Worm (Caenorhabditis elegans) whole organism, L4/young adult: ENCODE measurements around the gene adt-2.

Experiments used
- W03F9.2 ChIP-seq: fragments of 150-350 bp; optimal IDR thresholded peaks from 2 replicates; lab custom pipeline; 2014; ENCODE audit warnings: missing biosample characterization, missing genetic modification characterization
- dao-5 ChIP-seq: sonication (generic microtip); optimal IDR thresholded peaks from 2 replicates; lab custom pipeline; 2016; ENCODE audit warnings: missing genotype, missing genetic modification characterization, moderate library complexity, missing compliant biosample characterization
- him-1 ChIP-seq: sonication (generic microtip); optimal IDR thresholded peaks from 2 replicates; lab custom pipeline; 2016; ENCODE audit warnings: missing genotype, missing genetic modification reagents, missing genetic modification characterization, missing compliant biosample characterization

Gene adt-2

DNA sequence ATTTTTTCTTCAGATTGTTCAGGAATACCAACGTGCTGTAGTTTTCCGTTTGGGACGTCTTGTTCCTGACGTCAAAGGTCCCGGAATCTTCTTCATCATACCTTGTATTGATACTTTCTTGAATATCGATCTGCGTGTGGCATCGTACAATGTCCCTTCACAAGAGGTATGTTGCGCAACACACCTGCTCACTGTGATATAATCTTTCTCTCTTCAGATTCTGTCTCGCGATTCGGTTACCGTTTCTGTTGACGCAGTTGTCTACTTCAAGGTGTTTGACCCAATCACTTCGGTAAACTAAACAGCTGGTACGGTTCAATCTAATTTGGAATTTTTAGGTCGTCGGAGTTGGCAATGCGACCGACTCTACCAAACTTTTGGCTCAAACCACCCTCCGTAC is 22.6 kb upstream of the adt-2 start:
- TF ChIP-seq him-1 = no peak
- no peak for TF ChIP-seq W03F9.2 (tag; lab: Kevin White, UChicago)
- no peak for TF ChIP-seq dao-5 (tag; lab: Kevin White, UChicago)

DNA sequence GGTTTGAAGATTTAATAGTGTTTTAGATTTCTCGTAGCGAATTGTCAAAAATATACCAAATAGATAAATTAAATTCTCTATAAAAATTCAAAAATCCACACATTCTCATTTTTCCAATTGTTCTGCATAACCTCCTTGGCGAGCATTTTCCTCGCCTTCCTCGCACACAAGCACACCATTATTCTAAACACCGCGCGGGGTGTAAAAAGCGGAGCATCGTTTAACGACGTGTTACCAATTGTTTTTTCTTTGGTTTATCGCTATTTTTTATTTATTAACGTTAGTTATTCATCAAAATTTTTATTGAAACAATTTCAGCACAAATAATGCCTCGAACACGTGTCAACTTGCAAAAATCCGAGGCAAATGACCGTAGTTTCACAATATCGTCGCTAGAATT is 21.0 kb upstream of the adt-2 start, which contains the start of gene vps-52:
TSS of gene vps-52 (plus strand) at position 319 of the 400 bp plus-strand sequence.
- TF ChIP-seq dao-5 (tag; lab: Kevin White, UChicago) (no peak), him-1 (no peak), W03F9.2 (tag; lab: Kevin White, UChicago) (no peak)

DNA sequence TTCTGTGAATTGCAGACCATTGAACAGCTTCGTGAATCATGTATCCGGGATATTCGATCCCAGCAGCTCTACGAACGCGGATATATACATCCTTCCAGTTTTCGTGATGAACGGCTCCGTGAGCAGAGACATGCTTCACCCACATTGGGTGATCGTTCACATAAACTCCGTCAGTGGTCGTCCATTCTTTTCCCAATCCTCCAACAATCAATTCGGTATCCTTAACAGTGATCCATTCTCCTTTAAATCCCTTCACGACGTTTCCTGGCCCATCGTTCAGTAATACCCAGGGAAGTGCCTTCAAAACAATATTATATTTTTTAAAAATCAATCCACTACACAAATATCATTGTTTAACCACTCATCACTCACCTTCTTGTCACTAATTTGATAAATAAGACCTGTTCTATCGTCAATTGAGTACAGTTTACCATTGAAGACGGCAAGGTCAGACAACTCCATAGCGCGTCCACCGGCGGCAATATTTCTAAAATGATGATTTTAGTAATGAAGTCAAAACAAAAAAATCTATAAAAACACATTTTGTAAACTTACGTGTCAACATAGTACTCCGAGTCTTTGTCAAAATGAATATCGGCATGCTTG is 17.2 kb upstream of the adt-2 start:
- TF ChIP-seq W03F9.2 (tag; lab: Kevin White, UChicago) (no peak), him-1 (no peak), dao-5 (tag; lab: Kevin White, UChicago) (no peak)

DNA sequence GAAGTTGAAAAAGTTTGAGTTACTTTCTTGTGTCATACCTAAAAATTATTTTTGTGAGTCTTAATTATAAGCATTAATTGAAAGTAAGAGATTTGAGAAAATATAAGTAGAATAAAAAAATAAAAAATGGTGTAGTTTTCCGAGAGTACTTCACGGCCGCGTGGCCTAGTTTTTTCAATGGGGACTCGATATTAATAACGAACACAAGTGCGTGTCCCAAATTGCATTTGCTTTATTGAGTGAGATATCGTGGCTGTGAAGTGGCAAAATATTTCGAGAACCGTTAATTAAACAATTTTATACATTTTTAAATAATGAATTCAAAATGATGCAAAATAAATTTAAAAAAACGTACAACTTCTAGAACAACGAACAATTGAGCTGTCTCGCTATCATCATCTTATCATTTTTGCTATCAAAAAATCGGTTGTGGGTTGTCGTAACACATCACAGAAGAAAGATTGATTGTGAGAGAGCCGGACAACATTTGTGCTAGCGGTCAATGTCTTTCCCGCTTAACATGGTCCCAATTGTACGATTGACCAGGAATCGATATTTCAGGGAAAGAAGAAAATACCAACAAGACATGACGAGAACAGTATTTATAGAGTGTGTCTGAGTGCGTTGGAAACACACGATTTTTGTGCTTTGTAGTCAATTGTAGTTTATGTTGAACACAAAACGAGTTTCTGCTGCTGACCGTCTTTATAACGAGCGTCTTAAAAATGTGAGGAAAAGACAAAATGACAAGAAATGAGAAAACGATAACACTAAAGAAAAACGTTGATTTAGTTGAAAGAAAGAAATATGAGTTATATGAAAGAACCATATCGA is 16.1 kb upstream of the adt-2 start, which contains the start of gene apy-1:
TSS of gene apy-1 (minus strand) at position 38 of the 834 bp plus-strand sequence.
- TF ChIP-seq W03F9.2 (tag; lab: Kevin White, UChicago) = no peak

DNA sequence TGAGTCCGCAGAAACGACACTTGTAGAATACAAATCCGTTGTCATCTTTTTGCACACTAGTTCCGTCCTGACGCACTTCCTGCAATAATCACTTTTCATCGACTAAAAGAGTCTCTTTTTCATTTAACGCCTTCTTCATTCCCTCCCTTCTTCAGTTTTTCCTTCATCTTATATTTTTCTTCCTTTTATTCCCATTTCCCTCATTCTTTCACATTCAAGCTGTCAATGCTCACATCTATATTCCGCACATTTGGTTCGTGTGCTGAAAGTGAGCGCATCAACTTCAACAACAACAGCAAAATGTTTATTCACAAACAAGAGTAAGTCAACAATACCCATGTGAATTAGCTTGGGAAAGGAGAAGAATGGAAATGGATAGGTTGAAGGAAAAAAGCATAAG is 14.0 kb upstream of the adt-2 start, which contains the start of gene pcyt-1:
TSS of gene pcyt-1 (plus strand) at position 301 of the 400 bp plus-strand sequence.
- TF ChIP-seq W03F9.2 (tag; lab: Kevin White, UChicago) (no peak), him-1 (no peak), dao-5 (tag; lab: Kevin White, UChicago) (no peak)

DNA sequence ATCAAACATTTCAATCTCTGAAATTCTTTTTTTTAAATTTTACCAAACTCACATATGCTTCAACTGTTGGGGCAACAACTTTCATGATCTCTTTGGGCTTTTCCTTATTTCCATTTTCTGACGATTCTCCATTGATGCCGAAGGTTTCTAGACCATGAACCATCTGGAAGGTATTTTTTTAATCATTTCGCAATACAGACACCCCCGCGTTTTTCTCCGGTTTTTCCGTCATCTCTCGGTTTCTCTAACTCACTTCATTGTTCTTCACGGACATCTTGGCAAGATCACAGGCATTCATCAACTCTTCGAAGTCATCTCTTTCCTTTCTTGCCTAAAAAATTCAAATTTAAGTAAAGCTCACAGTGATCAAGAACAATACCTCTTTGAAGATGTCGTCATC is 12.8 kb upstream of the adt-2 start:
- TF ChIP-seq W03F9.2 (tag; lab: Kevin White, UChicago) = no peak
- TF ChIP-seq him-1 = no peak
- no peak for TF ChIP-seq dao-5 (tag; lab: Kevin White, UChicago)

DNA sequence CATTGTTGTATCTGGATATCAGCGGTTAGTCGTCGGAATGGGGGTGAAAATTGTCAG is 12.6 kb upstream of the adt-2 start, which contains the start of the genes unc-98 and F08C6.18:
TSS of gene unc-98 (minus strand) at position 48 of the 57 bp plus-strand sequence.
TSS of gene F08C6.18 (minus strand) at position 57 of the 57 bp plus-strand sequence.
- no peak for TF ChIP-seq dao-5 (tag; lab: Kevin White, UChicago)
- TF ChIP-seq W03F9.2 (tag; lab: Kevin White, UChicago) = no peak
- TF ChIP-seq him-1 = no peak

DNA sequence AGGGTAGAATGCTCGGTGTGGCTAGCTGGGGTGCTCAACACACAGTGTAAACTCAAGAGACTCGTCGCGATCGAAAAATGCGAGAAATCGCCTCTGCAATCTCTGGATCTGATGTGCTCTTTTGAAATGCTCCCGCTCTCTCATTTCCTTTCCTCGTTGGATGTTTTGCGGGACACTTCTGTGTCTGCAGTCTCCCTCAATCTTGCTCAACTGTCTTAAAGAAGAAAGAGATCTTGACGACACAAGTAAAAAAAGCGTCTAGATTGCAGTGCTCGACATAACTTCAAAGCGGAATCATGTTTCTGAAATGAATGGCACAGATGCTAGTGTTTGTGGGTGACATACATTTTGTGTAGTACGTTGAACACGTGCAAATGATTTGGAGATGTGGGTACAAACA is 12.4 kb upstream of the adt-2 start:
- TF ChIP-seq W03F9.2 (tag; lab: Kevin White, UChicago) (no peak), him-1 (no peak), dao-5 (tag; lab: Kevin White, UChicago) (no peak)

DNA sequence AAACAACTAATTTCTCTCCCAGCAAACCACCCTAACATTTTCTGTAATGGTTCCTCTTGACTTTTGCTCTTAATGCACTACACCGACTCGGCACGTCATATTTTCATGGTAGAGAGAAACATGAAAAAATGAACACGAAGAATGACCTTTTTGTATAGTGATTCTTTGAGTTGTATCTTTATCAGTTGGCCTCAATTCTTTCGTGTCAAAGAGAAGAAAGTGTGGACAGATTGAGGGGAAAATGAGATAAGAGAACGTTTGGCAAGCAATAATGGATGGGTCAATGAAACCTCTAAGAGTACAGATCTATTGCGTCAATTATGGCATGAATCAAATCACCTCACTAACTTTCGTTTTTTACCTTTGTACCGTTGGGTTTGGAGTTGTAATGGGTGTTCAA is 10.1 kb upstream of the adt-2 start:
- TF ChIP-seq W03F9.2 (tag; lab: Kevin White, UChicago) = no peak
- TF ChIP-seq him-1 = no peak
- no peak for TF ChIP-seq dao-5 (tag; lab: Kevin White, UChicago)

DNA sequence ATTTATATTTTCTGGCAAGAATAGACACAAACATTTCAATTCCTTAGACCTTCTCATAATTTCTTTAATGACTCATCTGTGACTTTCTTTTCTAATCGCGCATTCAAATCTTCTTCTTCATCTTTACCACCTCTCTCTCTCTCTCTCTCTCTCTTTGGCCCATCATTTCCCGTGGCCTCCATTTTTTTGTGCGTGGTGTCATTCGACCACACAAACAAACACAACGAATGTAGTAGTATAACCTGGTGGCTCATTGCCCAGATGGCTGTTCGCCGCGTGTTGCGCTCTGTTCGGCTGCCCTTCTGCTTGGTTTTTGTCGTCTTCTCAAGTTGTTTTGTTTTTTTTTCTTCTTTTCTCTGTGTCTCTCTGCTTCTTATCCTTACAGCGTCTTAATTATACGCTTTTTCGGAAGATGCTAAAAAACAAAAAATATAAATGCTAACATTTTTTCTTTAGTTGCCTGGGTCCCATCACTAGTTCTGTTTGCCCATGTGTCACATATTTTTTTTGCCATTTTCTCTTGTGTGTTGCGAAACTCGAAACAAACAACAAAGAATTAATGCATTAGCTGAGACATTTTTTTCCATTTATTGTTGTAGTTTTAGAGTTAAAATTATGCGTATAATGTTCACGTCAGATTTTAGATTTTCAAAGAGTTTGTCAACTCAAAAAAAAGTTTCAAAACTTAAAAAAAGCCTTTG is 8.4 kb upstream of the adt-2 start:
- TF ChIP-seq him-1 = no peak
- TF ChIP-seq W03F9.2 (tag; lab: Kevin White, UChicago) = no peak
- no peak for TF ChIP-seq dao-5 (tag; lab: Kevin White, UChicago)

DNA sequence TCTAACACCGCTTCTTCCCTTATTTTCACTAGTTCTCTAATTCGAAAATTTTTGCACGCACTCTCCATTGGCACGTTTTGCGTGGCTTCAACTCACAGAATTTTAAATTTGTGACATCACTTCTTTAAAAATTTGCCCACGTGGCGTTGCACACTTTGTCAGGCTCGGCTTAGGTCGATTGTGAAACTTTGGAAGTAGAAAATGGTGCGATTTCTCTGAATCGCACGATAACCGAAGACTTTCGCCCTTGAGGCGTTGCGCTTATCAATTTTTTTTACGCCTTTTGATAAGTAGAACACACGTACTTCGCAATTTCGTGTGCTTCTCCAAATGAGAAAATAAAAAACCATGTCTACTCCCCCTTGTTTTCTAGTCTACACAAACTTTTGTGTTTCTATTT is 7.7 kb upstream of the adt-2 start:
- TF ChIP-seq W03F9.2 (tag; lab: Kevin White, UChicago) (no peak), dao-5 (tag; lab: Kevin White, UChicago) (no peak), him-1 (no peak)

DNA sequence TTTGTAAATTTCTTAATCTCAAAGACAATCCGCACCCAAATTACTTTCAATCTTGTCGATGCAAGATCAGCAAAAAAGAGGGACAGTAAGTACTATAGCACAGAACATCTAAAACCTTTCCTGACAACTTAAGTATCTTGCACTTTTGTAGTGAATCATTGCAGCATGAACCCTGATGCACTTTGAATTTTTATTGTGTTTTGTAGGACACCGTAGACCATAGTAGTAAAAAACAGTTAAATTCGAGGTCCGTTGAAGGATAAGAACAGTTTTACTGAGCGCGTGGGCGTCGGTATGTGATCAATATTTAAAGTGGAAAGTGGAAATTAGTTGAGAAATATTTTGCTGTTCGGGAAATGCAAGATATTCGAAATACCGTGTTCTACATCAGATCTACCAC is 3.8 kb upstream of the adt-2 start:
- TF ChIP-seq dao-5 (tag; lab: Kevin White, UChicago) (no peak), W03F9.2 (tag; lab: Kevin White, UChicago) (no peak), him-1 (no peak)

DNA sequence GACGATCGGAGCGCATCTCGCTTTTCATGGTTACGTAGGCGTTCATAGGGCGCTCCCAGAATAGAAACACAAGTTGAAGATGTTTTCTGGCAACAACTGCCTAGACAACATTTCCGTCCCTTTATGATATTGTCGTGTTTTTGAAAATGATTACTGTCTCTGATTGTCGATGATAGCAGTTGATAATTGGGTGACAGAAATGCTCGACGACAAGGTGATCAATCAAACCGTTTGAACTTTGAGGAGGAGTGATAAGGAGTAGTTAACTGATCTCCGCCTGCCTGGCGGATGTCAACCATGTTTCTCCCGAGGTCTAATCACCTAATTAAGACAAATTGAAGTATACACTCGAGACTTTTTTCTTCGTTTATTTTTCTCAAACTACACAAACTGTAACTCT is 2.1 kb upstream of the adt-2 start:
- TF ChIP-seq dao-5 (tag; lab: Kevin White, UChicago) (no peak), him-1 (no peak), W03F9.2 (tag; lab: Kevin White, UChicago) (no peak)

DNA sequence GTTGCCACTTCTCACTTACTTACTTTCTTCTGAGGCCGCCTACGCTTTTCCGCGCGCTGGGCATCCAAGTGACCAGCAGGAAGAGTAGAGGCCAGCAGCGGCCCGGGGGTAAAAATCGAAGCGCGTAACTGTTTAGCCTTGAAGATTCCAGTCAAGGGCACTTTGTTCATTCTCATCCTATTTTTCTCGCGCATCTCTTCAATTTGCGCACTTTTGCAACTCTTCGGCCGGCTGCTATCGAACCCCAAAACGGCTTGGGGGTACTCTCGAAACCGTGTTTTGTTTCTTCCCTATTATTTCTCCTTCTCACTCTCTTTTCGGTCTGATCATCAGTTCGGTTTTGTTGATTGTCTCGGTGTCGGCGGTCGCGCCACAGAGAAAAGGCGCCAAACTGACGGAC is 579 bp downstream of the adt-2 start:
- TF ChIP-seq him-1 (no peak), W03F9.2 (tag; lab: Kevin White, UChicago) (no peak), dao-5 (tag; lab: Kevin White, UChicago) (no peak)
